Worm (Caenorhabditis elegans): ENCODE data around the gene oac-42.

The oac-42 gene

DNA sequence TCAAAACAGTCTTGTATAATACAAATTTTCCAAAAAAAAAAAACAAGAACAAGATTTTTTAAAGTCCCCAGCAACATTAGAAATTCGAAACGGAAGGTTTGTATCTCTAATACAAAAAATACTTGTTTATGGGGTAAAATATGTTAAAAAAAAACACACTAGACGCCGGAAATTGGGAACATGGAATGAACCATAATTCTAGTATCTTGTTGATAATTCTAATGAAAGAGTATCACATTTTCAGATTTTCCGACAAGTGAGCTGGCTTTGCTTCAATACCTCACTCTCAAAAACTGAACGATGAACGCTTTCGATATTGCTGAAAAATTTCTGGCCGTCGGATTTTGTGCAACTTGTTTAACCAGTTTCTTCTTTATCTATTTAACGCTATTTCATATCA, 13.1 kb upstream of the oac-42 start, which contains the start of gene str-60:
TSS of gene str-60 (plus strand) at position 301 of the 400 bp plus-strand sequence.
- TF ChIP-seq cnd-1 (tag; optimal IDR thresholded peaks at IDR 0.05) (no peak), unc-39 (tag; optimal IDR thresholded peaks at IDR 0.05) (no peak), bed-3 (GFP tag; optimal IDR thresholded peaks at IDR 0.05) (no peak), sem-2 (GFP tag; optimal IDR thresholded peaks at IDR 0.05) (no peak), nhr-237 (tag; optimal IDR thresholded peaks at IDR 0.05) (no peak), ceh-39 (tag; optimal IDR thresholded peaks at IDR 0.05) (no peak), mls-2 (tag; optimal IDR thresholded peaks at IDR 0.05) (no peak), unc-62 (GFP tag; optimal IDR thresholded peaks at IDR 0.05) (no peak), pha-4 (tag; optimal IDR thresholded peaks at IDR 0.05) (no peak), ham-2 (GFP tag; optimal IDR thresholded peaks at IDR 0.05) (no peak), mab-5 (tag; optimal IDR thresholded peaks at IDR 0.05) (no peak), zip-8 (tag; optimal IDR thresholded peaks at IDR 0.05) (no peak)

DNA sequence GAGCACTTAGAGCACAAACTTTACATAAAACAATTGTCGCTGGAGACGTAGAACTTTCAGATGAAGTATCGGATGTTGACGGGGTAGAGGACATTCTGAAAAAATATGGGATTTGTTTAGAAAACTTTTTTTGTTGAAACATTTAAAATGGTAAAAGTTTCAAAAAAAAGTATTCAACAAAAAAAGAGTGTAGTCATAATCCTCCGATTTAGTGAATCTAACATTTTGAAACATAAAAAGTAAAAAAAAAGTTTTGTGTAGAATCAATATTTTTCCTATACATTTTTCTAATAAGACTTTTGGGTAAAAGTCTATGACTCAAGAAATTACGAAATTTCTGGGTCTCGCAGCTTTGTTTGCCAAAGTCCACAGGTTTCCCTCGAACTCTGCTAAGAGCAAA, 12.1 kb upstream of the oac-42 start, which contains the start of gene nhr-213:
TSS of gene nhr-213 (minus strand) at position 101 of the 400 bp plus-strand sequence.
- TF ChIP-seq ceh-39 (tag; optimal IDR thresholded peaks at IDR 0.05) = no peak
- no peak for TF ChIP-seq zip-8 (tag; optimal IDR thresholded peaks at IDR 0.05)
- TF ChIP-seq flh-1 (GFP tag; optimal IDR thresholded peaks at IDR 0.05) = no peak
- no peak for TF ChIP-seq tbx-8 (GFP tag; optimal IDR thresholded peaks at IDR 0.05)
- TF ChIP-seq ztf-11 (tag; optimal IDR thresholded peaks at IDR 0.05) = no peak
- TF ChIP-seq nhr-12 (tag; optimal IDR thresholded peaks at IDR 0.05) = no peak
- no peak for TF ChIP-seq lin-13 (tag; optimal IDR thresholded peaks at IDR 0.05)
- TF ChIP-seq mab-5 (tag; optimal IDR thresholded peaks at IDR 0.05) = no peak
- no peak for TF ChIP-seq nhr-2 (tag; optimal IDR thresholded peaks at IDR 0.05)
- no peak for TF ChIP-seq nhr-76 (tag; optimal IDR thresholded peaks at IDR 0.05)
- no peak for TF ChIP-seq nhr-28 (tag; optimal IDR thresholded peaks at IDR 0.05)
- no peak for TF ChIP-seq elt-3 (tag; optimal IDR thresholded peaks at IDR 0.05)
- no peak for TF ChIP-seq mls-2 (tag; optimal IDR thresholded peaks at IDR 0.05)
- TF ChIP-seq ceh-83 (GFP tag; optimal IDR thresholded peaks at IDR 0.05) = no peak
- TF ChIP-seq elt-1 (tag; optimal IDR thresholded peaks at IDR 0.05; ENCODE audit: borderline replicate concordance, insufficient read depth) = no peak

- TF ChIP-seq pha-4 (tag; optimal IDR thresholded peaks at IDR 0.05) (no peak), M03D4.4 (tag; optimal IDR thresholded peaks at IDR 0.05) (no peak), nhr-237 (tag; optimal IDR thresholded peaks at IDR 0.05) (no peak), nhr-12 (tag; optimal IDR thresholded peaks at IDR 0.05) (no peak), blmp-1 (tag; optimal IDR thresholded peaks at IDR 0.05) (no peak), lsy-2 (tag; optimal IDR thresholded peaks at IDR 0.05) (no peak), nhr-76 (tag; optimal IDR thresholded peaks at IDR 0.05) (no peak), elt-1 (tag; optimal IDR thresholded peaks at IDR 0.05; ENCODE audit: borderline replicate concordance, insufficient read depth) (no peak), nhr-28 (tag; optimal IDR thresholded peaks at IDR 0.05) (no peak), zip-8 (tag; optimal IDR thresholded peaks at IDR 0.05) (no peak), mab-5 (tag; optimal IDR thresholded peaks at IDR 0.05) (no peak), hlh-1 (tag; optimal IDR thresholded peaks at IDR 0.05) (no peak), mls-2 (tag; optimal IDR thresholded peaks at IDR 0.05) (no peak)
Measured at ce11 chrV:15892696-15893095, 8.1 kb upstream of the oac-42 start, which contains the start of gene T06C12.11. T06C12.11 (plus strand) TSS chrV:15892996.

ce11 chrV:15891761-15892160, 7.2 kb upstream of the oac-42 start, which contains the start of gene T06C12.12:
T06C12.12 (plus strand) TSS chrV:15892061.
- TF ChIP-seq ceh-43 (GFP tag; optimal IDR thresholded peaks at IDR 0.05) (no peak), flh-1 (GFP tag; optimal IDR thresholded peaks at IDR 0.05) (no peak), ceh-83 (GFP tag; optimal IDR thresholded peaks at IDR 0.05) (no peak), unc-120 (tag; optimal IDR thresholded peaks at IDR 0.05; ENCODE audit: poor library complexity, severe bottlenecking) (no peak), lin-13 (tag; optimal IDR thresholded peaks at IDR 0.05) (no peak), pha-4 (tag; optimal IDR thresholded peaks at IDR 0.05) (no peak), cnd-1 (tag; optimal IDR thresholded peaks at IDR 0.05) (no peak), nhr-12 (tag; optimal IDR thresholded peaks at IDR 0.05) (no peak), zip-8 (tag; optimal IDR thresholded peaks at IDR 0.05) (no peak), nhr-237 (tag; optimal IDR thresholded peaks at IDR 0.05) (no peak), ceh-39 (tag; optimal IDR thresholded peaks at IDR 0.05) (no peak), lsy-2 (tag; optimal IDR thresholded peaks at IDR 0.05) (no peak), elt-3 (tag; optimal IDR thresholded peaks at IDR 0.05) (no peak), elt-1 (tag; optimal IDR thresholded peaks at IDR 0.05; ENCODE audit: borderline replicate concordance, insufficient read depth) (no peak), mab-5 (tag; optimal IDR thresholded peaks at IDR 0.05) (no peak), nhr-2 (tag; optimal IDR thresholded peaks at IDR 0.05) (no peak), hlh-1 (tag; optimal IDR thresholded peaks at IDR 0.05) (no peak), sptf-1 (tag; optimal IDR thresholded peaks at IDR 0.05) (no peak)

- TF ChIP-seq blmp-1 (tag; optimal IDR thresholded peaks at IDR 0.05) (no peak), sem-2 (GFP tag; optimal IDR thresholded peaks at IDR 0.05) (no peak), M03D4.4 (tag; optimal IDR thresholded peaks at IDR 0.05) (no peak), unc-120 (tag; optimal IDR thresholded peaks at IDR 0.05; ENCODE audit: poor library complexity, severe bottlenecking) (no peak), nhr-28 (tag; optimal IDR thresholded peaks at IDR 0.05) (no peak), sptf-1 (tag; optimal IDR thresholded peaks at IDR 0.05) (no peak), lin-32 (GFP tag; optimal IDR thresholded peaks at IDR 0.05) (no peak), mep-1 (tag; optimal IDR thresholded peaks at IDR 0.05) (no peak), unc-39 (tag; optimal IDR thresholded peaks at IDR 0.05) (no peak), elt-1 (tag; optimal IDR thresholded peaks at IDR 0.05; ENCODE audit: borderline replicate concordance, insufficient read depth) (no peak), mab-5 (tag; optimal IDR thresholded peaks at IDR 0.05) (no peak), lsy-2 (tag; optimal IDR thresholded peaks at IDR 0.05) (no peak)
Measured at ce11 chrV:15891279-15891678, 6.7 kb upstream of the oac-42 start.
